Worm (Caenorhabditis elegans): ENCODE measurements around the gene srh-265.

srh-265 gene

DNA sequence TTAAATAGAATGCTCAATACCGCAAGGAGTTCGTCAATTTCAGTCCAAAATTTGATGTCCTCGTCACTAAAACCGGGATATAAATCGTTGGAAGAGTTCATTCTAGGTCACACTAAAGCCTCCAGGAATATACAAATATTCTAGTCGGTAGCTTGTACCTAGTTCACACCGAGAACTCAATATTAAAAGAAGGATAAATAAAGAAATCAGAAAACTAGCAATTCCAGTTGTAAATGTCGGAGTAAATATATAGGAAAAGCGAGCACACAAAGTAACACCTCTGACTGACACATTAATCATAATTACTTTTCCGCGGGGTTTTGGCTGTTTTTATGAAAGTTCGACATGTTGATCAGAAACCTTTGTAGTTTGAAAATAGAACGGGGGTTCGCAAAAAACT lies 35.4 kb downstream of the srh-265 start, which contains the start of gene srw-33:
TSS of gene srw-33 (minus strand) at position 101 of the 400 bp plus-strand sequence.
- no peak for TF ChIP-seq zip-5 (tag; optimal IDR thresholded peaks at IDR 0.05)
- no peak for TF ChIP-seq ceh-30 (tag; optimal IDR thresholded peaks at IDR 0.05)
- TF ChIP-seq madf-2 (tag; optimal IDR thresholded peaks at IDR 0.05), result no peak
- no peak for TF ChIP-seq ahr-1 (tag; optimal IDR thresholded peaks at IDR 0.05)
- no peak for TF ChIP-seq ceh-14 (tag; optimal IDR thresholded peaks at IDR 0.05)
- TF ChIP-seq odd-2 (tag; optimal IDR thresholded peaks at IDR 0.05), result no peak
- TF ChIP-seq ceh-31 (tag; optimal IDR thresholded peaks at IDR 0.05), result no peak
- no peak for TF ChIP-seq pat-9 (tag; optimal IDR thresholded peaks at IDR 0.05)
- TF ChIP-seq sdc-2 (tag; optimal IDR thresholded peaks at IDR 0.05), result no peak
- TF ChIP-seq ceh-2 (tag; optimal IDR thresholded peaks at IDR 0.05), result no peak
- no peak for TF ChIP-seq elt-2 (tag; optimal IDR thresholded peaks at IDR 0.05)
- no peak for TF ChIP-seq eyg-1 (tag; optimal IDR thresholded peaks at IDR 0.05)
- TF ChIP-seq K02D7.2 (tag; optimal IDR thresholded peaks at IDR 0.05), result no peak
- TF ChIP-seq fkh-6 (tag; optimal IDR thresholded peaks at IDR 0.05), result no peak
- TF ChIP-seq ceh-18 (tag; optimal IDR thresholded peaks at IDR 0.05), result no peak
- TF ChIP-seq F13H6.1 (tag; optimal IDR thresholded peaks at IDR 0.05), result no peak
- TF ChIP-seq hlh-6 (tag; optimal IDR thresholded peaks at IDR 0.05), result no peak

DNA sequence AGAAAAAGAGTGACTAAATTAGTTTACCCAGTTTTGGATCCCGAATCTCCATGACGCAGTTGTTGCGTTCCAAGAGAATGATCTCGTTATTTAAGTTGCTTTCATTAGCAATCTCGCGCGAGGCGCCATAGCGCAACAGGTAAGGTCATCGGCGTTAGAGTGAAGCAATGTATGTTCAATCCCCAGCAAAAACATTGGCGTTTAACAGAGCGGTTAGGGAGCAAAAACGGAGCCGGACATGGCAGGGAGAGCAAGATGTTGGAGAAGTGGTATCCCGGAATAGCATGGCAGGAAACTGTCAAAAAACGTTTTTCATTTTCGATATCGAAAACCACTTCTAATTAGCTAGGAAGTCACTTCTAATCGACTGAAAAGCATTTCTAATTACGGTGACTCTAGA lies 38.3 kb downstream of the srh-265 start:
- TF ChIP-seq ztf-16 (tag; optimal IDR thresholded peaks at IDR 0.05) (no peak), ttx-3 (tag; optimal IDR thresholded peaks at IDR 0.05) (no peak), C08G9.2 (tag; optimal IDR thresholded peaks at IDR 0.05) (no peak), ceh-14 (tag; optimal IDR thresholded peaks at IDR 0.05) (no peak), ceh-24 (tag; optimal IDR thresholded peaks at IDR 0.05) (no peak), ama-1 (optimal IDR thresholded peaks at IDR 0.05) (no peak), K09A11.1 (tag; optimal IDR thresholded peaks at IDR 0.05; ENCODE audit: insufficient read depth) (no peak), ceh-6 (GFP tag; optimal IDR thresholded peaks at IDR 0.05) (no peak), ceh-22 (tag; optimal IDR thresholded peaks at IDR 0.05) (no peak), elt-2 (tag; optimal IDR thresholded peaks at IDR 0.05) (no peak), ceh-34 (tag; optimal IDR thresholded peaks at IDR 0.05) (no peak), F13H6.1 (tag; optimal IDR thresholded peaks at IDR 0.05) (no peak), dmd-4 (tag; optimal IDR thresholded peaks at IDR 0.05; ENCODE audit: borderline replicate concordance) (no peak), dve-1 (tag; optimal IDR thresholded peaks at IDR 0.05) (no peak), unc-55 (GFP tag; optimal IDR thresholded peaks at IDR 0.05) (no peak), hlh-8 (tag; optimal IDR thresholded peaks at IDR 0.05) (no peak), pha-4 (tag; optimal IDR thresholded peaks at IDR 0.05) (no peak), pax-1 (tag; optimal IDR thresholded peaks at IDR 0.05) (no peak), fkh-10 (GFP tag; optimal IDR thresholded peaks at IDR 0.05) (no peak)

DNA sequence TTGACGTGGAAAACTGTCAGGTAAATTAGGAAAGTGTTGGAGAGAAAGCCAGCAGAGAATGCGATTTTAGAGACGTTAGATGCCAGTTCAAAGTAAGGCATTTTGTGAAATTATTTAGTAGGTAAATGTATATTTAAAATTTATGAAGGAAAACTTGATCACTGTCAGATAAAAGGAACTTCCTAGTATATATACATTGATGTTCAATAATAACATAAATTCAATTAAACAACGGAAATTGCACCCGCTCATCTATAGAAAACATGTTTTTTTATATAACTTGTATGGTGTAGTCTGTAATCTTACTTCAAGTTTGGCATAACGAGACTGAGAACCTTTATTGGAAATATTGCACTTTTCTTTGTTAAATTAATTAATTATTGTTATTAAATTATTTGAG lies 43.0 kb downstream of the srh-265 start, which contains the start of gene str-71:
TSS of gene str-71 (minus strand) at position 101 of the 400 bp plus-strand sequence.
- TF ChIP-seq nhr-11 (tag; optimal IDR thresholded peaks at IDR 0.05), result no peak
- TF ChIP-seq ceh-2 (tag; optimal IDR thresholded peaks at IDR 0.05), result no peak
- no peak for TF ChIP-seq ceh-22 (tag; optimal IDR thresholded peaks at IDR 0.05)
- TF ChIP-seq pha-4 (tag; optimal IDR thresholded peaks at IDR 0.05), result no peak
- no peak for TF ChIP-seq elt-2 (tag; optimal IDR thresholded peaks at IDR 0.05)
- TF ChIP-seq ceh-24 (tag; optimal IDR thresholded peaks at IDR 0.05), result no peak
- TF ChIP-seq tbx-2 (tag; optimal IDR thresholded peaks at IDR 0.05), result no peak
- no peak for TF ChIP-seq sox-4 (tag; optimal IDR thresholded peaks at IDR 0.05)
- TF ChIP-seq hlh-6 (tag; optimal IDR thresholded peaks at IDR 0.05), result no peak
- TF ChIP-seq ztf-16 (tag; optimal IDR thresholded peaks at IDR 0.05), result no peak
- TF ChIP-seq pag-3 (tag; optimal IDR thresholded peaks at IDR 0.05; ENCODE audit: borderline replicate concordance), result no peak
- no peak for TF ChIP-seq F13H6.1 (tag; optimal IDR thresholded peaks at IDR 0.05)
- TF ChIP-seq ceh-6 (GFP tag; optimal IDR thresholded peaks at IDR 0.05), result no peak

- TF ChIP-seq lim-6 (tag; optimal IDR thresholded peaks at IDR 0.05) (no peak), pha-2 (tag; optimal IDR thresholded peaks at IDR 0.05) (no peak), dmd-4 (tag; optimal IDR thresholded peaks at IDR 0.05; ENCODE audit: borderline replicate concordance) (no peak), gmeb-2 (tag; optimal IDR thresholded peaks at IDR 0.05) (no peak), ceh-22 (tag; optimal IDR thresholded peaks at IDR 0.05) (no peak), ceh-34 (tag; optimal IDR thresholded peaks at IDR 0.05) (no peak), ceh-24 (tag; optimal IDR thresholded peaks at IDR 0.05) (no peak), ceh-6 (GFP tag; optimal IDR thresholded peaks at IDR 0.05) (no peak), ceh-19 (GFP tag; optimal IDR thresholded peaks at IDR 0.05) (no peak), sox-2 (GFP tag; IDR thresholded peaks at IDR 0.05) (no peak), rnt-1 (tag; optimal IDR thresholded peaks at IDR 0.05) (no peak), tbx-2 (tag; optimal IDR thresholded peaks at IDR 0.05) (no peak), lin-11 (tag; optimal IDR thresholded peaks at IDR 0.05) (no peak), odd-2 (tag; optimal IDR thresholded peaks at IDR 0.05) (no peak), pat-9 (tag; optimal IDR thresholded peaks at IDR 0.05) (no peak), hlh-15 (tag; optimal IDR thresholded peaks at IDR 0.05) (no peak), eyg-1 (tag; optimal IDR thresholded peaks at IDR 0.05) (no peak), elt-4 (tag; optimal IDR thresholded peaks at IDR 0.05) (no peak), hlh-13 (GFP tag; optimal IDR thresholded peaks at IDR 0.05) (no peak)
These were observed 48.4 kb downstream of the srh-265 start, which contains the start of gene rocf-1 for ce11 chrV:15464402-15464801. Gene rocf-1 (minus strand): TSS chrV:15464502.

All from whole organism, late embryonic.